Worm (Caenorhabditis elegans) whole organism, L4/young adult: ENCODE results near the gene K09C4.9.

ENCODE experiments used
- W03F9.2 ChIP-seq: fragments of 150-350 bp; optimal IDR thresholded peaks from 2 replicates; lab custom pipeline; 2014; ENCODE audit warnings: missing biosample characterization, missing genetic modification characterization
- dao-5 ChIP-seq: sonication (generic microtip); optimal IDR thresholded peaks from 2 replicates; lab custom pipeline; 2016; ENCODE audit warnings: missing genotype, missing genetic modification characterization, moderate library complexity, missing compliant biosample characterization

DNA sequence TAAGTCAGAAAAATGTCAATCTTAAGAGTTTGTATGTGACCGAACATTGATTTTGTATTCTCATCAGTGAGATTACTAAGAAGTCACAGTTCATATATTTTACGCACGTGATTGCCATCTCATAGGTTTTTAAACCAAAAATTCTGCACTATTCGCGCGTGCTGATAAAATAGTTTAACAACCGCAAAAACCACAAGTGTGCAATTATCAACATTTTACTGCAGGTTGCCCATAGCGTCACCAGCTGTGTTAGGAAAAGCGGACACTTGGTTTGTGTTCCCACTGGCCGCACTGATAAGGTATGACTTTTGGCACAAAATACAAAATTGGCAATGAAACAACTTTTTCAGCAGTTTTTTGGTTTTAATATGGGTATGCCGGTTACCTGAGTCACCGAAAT lies 18.6 kb upstream of the K09C4.9 start:
- no peak for TF ChIP-seq W03F9.2 (tag; lab: Kevin White, UChicago)
- no peak for TF ChIP-seq dao-5
